Worm (Caenorhabditis elegans): ENCODE results near the gene F38B6.6.

The F38B6.6 gene

DNA sequence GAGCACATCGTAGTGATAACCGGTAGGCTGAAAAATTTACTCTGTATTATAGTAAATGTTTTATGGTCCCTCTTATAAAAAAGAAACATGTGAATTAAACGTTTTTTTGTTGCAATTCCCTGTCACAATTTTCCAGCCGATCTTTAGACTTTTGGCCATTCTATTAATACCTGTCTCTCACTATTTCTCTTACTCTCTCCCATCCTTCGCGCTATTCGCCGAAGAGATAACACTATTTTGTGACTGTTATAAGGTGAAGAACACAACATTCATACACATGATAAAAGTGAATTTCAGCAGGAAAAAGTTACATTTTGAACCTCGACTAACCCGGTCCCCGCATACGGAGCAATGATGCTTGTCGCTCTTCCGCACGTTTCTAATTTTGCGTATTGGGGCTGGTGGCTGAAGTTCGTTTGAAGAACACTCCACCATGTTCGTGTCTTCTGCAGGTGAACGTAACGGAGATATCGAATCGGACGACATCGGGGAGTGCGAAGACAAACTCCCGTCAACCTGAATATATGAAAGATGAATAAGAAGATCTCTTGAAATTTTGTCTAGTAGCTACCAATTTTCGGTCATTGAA lies 50.8 kb downstream of the F38B6.6 start (continued):
- TF ChIP-seq unc-98 (GFP tag; IDR thresholded peaks at IDR 0.05) (no peak), F16B12.6 (tag; optimal IDR thresholded peaks at IDR 0.05) (no peak), nhr-77 (tag; optimal IDR thresholded peaks at IDR 0.05) (no peak), lir-3 (tag; optimal IDR thresholded peaks at IDR 0.05; ENCODE audit: poor library complexity) (no peak), C34B4.2 (tag; optimal IDR thresholded peaks at IDR 0.05) (no peak), C16A3.4 (tag; optimal IDR thresholded peaks at IDR 0.05) (no peak), fkh-10 (GFP tag; optimal IDR thresholded peaks at IDR 0.05) (no peak), C04F5.9 (tag; optimal IDR thresholded peaks at IDR 0.05) (no peak), isw-1 (GFP tag; IDR thresholded peaks at IDR 0.05) (no peak), nhr-28 (tag; optimal IDR thresholded peaks at IDR 0.05) (no peak), nhr-84 (tag; optimal IDR thresholded peaks at IDR 0.05) (no peak), sup-37 (GFP tag; optimal IDR thresholded peaks at IDR 0.05) (no peak), nhr-90 (tag; optimal IDR thresholded peaks at IDR 0.05; ENCODE audit: poor library complexity) (peak; percentile 31), egl-13 (tag; optimal IDR thresholded peaks at IDR 0.05) (no peak), aly-2 (tag; optimal IDR thresholded peaks at IDR 0.05) (no peak), mab-9 (GFP tag; IDR thresholded peaks at IDR 0.05) (no peak), ama-1 (optimal IDR thresholded peaks at IDR 0.05) (no peak), blmp-1 (tag; optimal IDR thresholded peaks at IDR 0.05) (peak; percentile 73), hlh-17 (GFP tag; optimal IDR thresholded peaks at IDR 0.05; ENCODE audit: borderline replicate concordance) (no peak), nhr-11 (tag; optimal IDR thresholded peaks at IDR 0.05) (no peak), nhr-20 (tag; optimal IDR thresholded peaks at IDR 0.05) (peak; percentile 71), hlh-4 (tag; optimal IDR thresholded peaks at IDR 0.05) (no peak), alr-1 (tag; optimal IDR thresholded peaks at IDR 0.05; ENCODE audit: borderline replicate concordance) (no peak), unc-62 (GFP tag; optimal IDR thresholded peaks at IDR 0.05) (no peak), pax-3 (tag; optimal IDR thresholded peaks at IDR 0.05) (no peak), fos-1 (tag; optimal IDR thresholded peaks at IDR 0.05) (no peak), efl-1 (optimal IDR thresholded peaks at IDR 0.05) (no peak), efl-1 (GFP tag; optimal IDR thresholded peaks at IDR 0.05 in 1 of 2) (no peak), ceh-88 (GFP tag; IDR thresholded peaks at IDR 0.05) (no peak), pag-3 (tag; optimal IDR thresholded peaks at IDR 0.05; ENCODE audit: borderline replicate concordance, insufficient read depth) (no peak), unc-130 (tag; optimal IDR thresholded peaks at IDR 0.05) (no peak), lsy-2 (tag; optimal IDR thresholded peaks at IDR 0.05) (peak in 1 of 2 experiments; percentile 4), lin-35 (GFP tag; optimal IDR thresholded peaks at IDR 0.05) (peak in 1 of 2 experiments; percentile 52), ceh-63 (GFP tag; optimal IDR thresholded peaks at IDR 0.05) (no peak), snu-23 (GFP tag; optimal IDR thresholded peaks at IDR 0.05) (peak; percentile 50), nhr-19 (GFP tag; conservative IDR thresholded peaks at IDR 0.05) (peak; percentile 34; the same call in 1 of the 2 replicates), elt-3 (tag; optimal IDR thresholded peaks at IDR 0.05) (peak in 2 of 6 experiments; percentile 35 to 80), nhr-85 (tag) (peak; percentile 82), ets-5 (GFP tag; IDR thresholded peaks at IDR 0.05) (no peak), unc-86 (tag; optimal IDR thresholded peaks at IDR 0.05) (no peak), ces-1 (GFP tag; optimal IDR thresholded peaks at IDR 0.05) (no peak), ztf-4 (tag; optimal IDR thresholded peaks at IDR 0.05) (no peak), elt-2 (tag; optimal IDR thresholded peaks at IDR 0.05) (peak; percentile 50), ceh-8 (GFP tag; optimal IDR thresholded peaks at IDR 0.05) (no peak), mef-2 (tag; optimal IDR thresholded peaks at IDR 0.05) (no peak), irx-1 (tag; optimal IDR thresholded peaks at IDR 0.05) (no peak), nhr-71 (tag; optimal IDR thresholded peaks at IDR 0.05) (peak; percentile 50), hpl-2 (GFP tag; optimal IDR thresholded peaks at IDR 0.05) (no peak), nhr-237 (tag; optimal IDR thresholded peaks at IDR 0.05) (no peak), dsc-1 (tag; optimal IDR thresholded peaks at IDR 0.05) (no peak), dpl-1 (GFP tag; optimal IDR thresholded peaks at IDR 0.05) (no peak), nhr-12 (tag; optimal IDR thresholded peaks at IDR 0.05) (no peak), ceh-82 (tag; optimal IDR thresholded peaks at IDR 0.05) (no peak)

All from whole organism, L1 larva.